Fruit fly (Drosophila melanogaster): ENCODE data around the gene mRpL15.

dm6 chr3L:20397770-20398169 lies 38.2 kb downstream of the mRpL15 start:
- TF ChIP-seq tj (GFP tag; optimal IDR thresholded peaks at IDR 0.05) (peak; percentile 43), pad (GFP tag; optimal IDR thresholded peaks at IDR 0.05) (no peak), Hr96 (GFP tag; optimal IDR thresholded peaks at IDR 0.05) (no peak), kay (GFP tag; ENCODE audit: borderline replicate concordance) (no peak), Crg-1 (GFP tag; optimal IDR thresholded peaks at IDR 0.05) (no peak)
